Worm (Caenorhabditis elegans) whole organism, young adult: ENCODE results near the gene flp-27.

Source experiments
- B0019.2 ChIP-seq: fragments of 200-800 bp; sonication (Bioruptor generic); conservative IDR thresholded peaks from 2 replicates; pipeline ENCODE4 v1.3.6; 2022; ENCODE audit warnings: missing genetic modification reagents, missing genetic modification characterization, missing compliant biosample characterization
- B0336.3 ChIP-seq: fragments of 200-800 bp; sonication (Bioruptor generic); IDR thresholded peaks from 2 replicates; pipeline ENCODE4 v1.3.6; 2022; ENCODE audit warnings: missing genetic modification characterization, missing compliant biosample characterization
- D2030.7 ChIP-seq: fragments of 200-800 bp; sonication (Bioruptor generic); IDR thresholded peaks from 2 replicates; pipeline ENCODE4 v1.3.6; 2022; ENCODE audit warnings: missing genetic modification reagents, missing genetic modification characterization, missing compliant biosample characterization
- F23B12.7 ChIP-seq: sonication (generic microtip); optimal IDR thresholded peaks from 2 replicates; lab custom pipeline; 2017; ENCODE audit warnings: missing genetic modification characterization, mild to moderate bottlenecking, missing compliant biosample characterization, antibody characterized with exemption, moderate library complexity; ENCODE audit not compliant: insufficient read depth
- F49E8.2 ChIP-seq: sonication (generic microtip); optimal IDR thresholded peaks from 3 replicates; lab custom pipeline; 2017; ENCODE audit warnings: missing genetic modification characterization, mild to moderate bottlenecking, missing compliant biosample characterization, antibody characterized with exemption, moderate library complexity; ENCODE audit not compliant: insufficient read depth
- K11D2.4 ChIP-seq: fragments of 200-800 bp; sonication (Bioruptor generic); IDR thresholded peaks from 2 replicates; pipeline ENCODE4 v1.3.6; 2022; ENCODE audit warnings: missing genetic modification reagents, missing genetic modification characterization, missing compliant biosample characterization
- K12H6.12 ChIP-seq: fragments of 200-800 bp; sonication (Bioruptor generic); optimal IDR thresholded peaks from 2 replicates; lab custom pipeline; 2018; ENCODE audit warnings: mild to moderate bottlenecking, missing genetic modification characterization, missing compliant biosample characterization
- Y53G8AR.9 ChIP-seq: fragments of 200-800 bp; sonication (Bioruptor generic); conservative IDR thresholded peaks from 2 replicates; pipeline ENCODE4 v1.3.6; 2022; ENCODE audit warnings: missing genetic modification reagents, missing genetic modification characterization, missing compliant biosample characterization
- Y56A3A.18 ChIP-seq: fragments of 200-800 bp; sonication (Bioruptor generic); IDR thresholded peaks from 2 replicates; pipeline ENCODE4 v1.3.6; 2022; ENCODE audit warnings: missing genetic modification reagents, missing genetic modification characterization, missing compliant biosample characterization
- aptf-2 ChIP-seq: fragments of 200-800 bp; sonication (Bioruptor generic); conservative IDR thresholded peaks from 2 replicates; pipeline ENCODE4 v1.3.6; 2022; ENCODE audit warnings: missing genetic modification reagents, missing genetic modification characterization, missing compliant biosample characterization
- aptf-3 ChIP-seq: fragments of 200-800 bp; sonication (Bioruptor generic); IDR thresholded peaks from 2 replicates; pipeline ENCODE4 v1.3.6; 2022; ENCODE audit warnings: missing genetic modification characterization, missing compliant biosample characterization
- athp-1 ChIP-seq: sonication (generic microtip); optimal IDR thresholded peaks from 2 replicates; lab custom pipeline; 2017; ENCODE audit warnings: mild to moderate bottlenecking, missing genetic modification characterization, missing compliant biosample characterization
- attf-5 ChIP-seq: fragments of 200-800 bp; sonication (Bioruptor generic); optimal IDR thresholded peaks from 2 replicates; lab custom pipeline; 2018; ENCODE audit warnings: mild to moderate bottlenecking, missing genetic modification characterization, missing compliant biosample characterization
- cebp-1 ChIP-seq, 2 experiments: fragments of 200-800 bp in 1 of 2; sonication (Bioruptor generic) in 1 of 2; sonication (generic microtip) in 1 of 2; IDR thresholded peaks in 1 of 2; optimal IDR thresholded peaks in 1 of 2; 2 replicates each; pipeline versions ENCODE4 v1.3.6 to Lab custom; 2017 to 2022; ENCODE audit warnings: missing compliant biosample characterization in 2 of 2, missing genetic modification characterization in 2 of 2, mild to moderate bottlenecking in 1 of 2, missing genetic modification reagents in 1 of 2, moderate library complexity in 1 of 2
- dox-1 ChIP-seq: fragments of 200-800 bp; sonication (Bioruptor generic); IDR thresholded peaks from 2 replicates; pipeline ENCODE4 v1.3.6; 2022; ENCODE audit warnings: missing genetic modification reagents, missing genetic modification characterization, missing compliant biosample characterization
- egrh-3 ChIP-seq: fragments of 200-800 bp; sonication (Bioruptor generic); IDR thresholded peaks from 2 replicates; pipeline ENCODE4 v1.3.6; 2022; ENCODE audit warnings: missing genetic modification reagents, missing genetic modification characterization, missing compliant biosample characterization
- fkh-3 ChIP-seq: sonication (generic microtip); optimal IDR thresholded peaks from 2 replicates; lab custom pipeline; 2016; ENCODE audit warnings: mild to moderate bottlenecking, missing genetic modification characterization, missing compliant biosample characterization
- hlh-26 ChIP-seq: fragments of 200-800 bp; sonication (Bioruptor generic); conservative IDR thresholded peaks from 2 replicates; pipeline ENCODE4 v1.3.6; 2022; ENCODE audit warnings: missing genetic modification reagents, missing genetic modification characterization, missing compliant biosample characterization
- hmg-1.2 ChIP-seq: fragments of 200-800 bp; sonication (Bioruptor generic); IDR thresholded peaks from 2 replicates; pipeline ENCODE4 v1.3.6; 2022; ENCODE audit warnings: missing genetic modification reagents, missing genetic modification characterization, missing compliant biosample characterization
- hsf-1 ChIP-seq: fragments of 200-800 bp; sonication (Bioruptor generic); IDR thresholded peaks from 2 replicates; pipeline ENCODE4 v1.3.6; 2022; ENCODE audit warnings: missing genetic modification reagents, missing genetic modification characterization, missing compliant biosample characterization
- lag-1 ChIP-seq: fragments of 200-800 bp; sonication (Bioruptor generic); IDR thresholded peaks from 2 replicates; pipeline ENCODE4 v1.3.6; 2022; ENCODE audit warnings: missing genetic modification reagents, missing genetic modification characterization, missing compliant biosample characterization
- lin-35 ChIP-seq, 3 experiments: fragments of 150-350 bp in 2 of 3; sonication (generic microtip) in 1 of 3; optimal IDR thresholded peaks; 2 replicates each; lab custom pipeline; 2014 to 2018; ENCODE audit warnings: missing biosample characterization in 3 of 3, missing genetic modification characterization in 3 of 3, missing genetic modification reagents in 3 of 3
- lin-40 ChIP-seq: sonication (generic microtip); optimal IDR thresholded peaks from 2 replicates; lab custom pipeline; 2016; ENCODE audit warnings: missing genetic modification characterization, mild to moderate bottlenecking, missing compliant biosample characterization, missing genotype, missing genetic modification reagents
- madf-10 ChIP-seq: sonication (generic microtip); optimal IDR thresholded peaks from 2 replicates; lab custom pipeline; 2016; ENCODE audit warnings: mild to moderate bottlenecking, missing genetic modification characterization, missing compliant biosample characterization
- madf-6 ChIP-seq: fragments of 200-800 bp; sonication (Bioruptor generic); IDR thresholded peaks from 2 replicates; pipeline ENCODE4 v1.3.6; 2022; ENCODE audit warnings: missing genetic modification reagents, missing genetic modification characterization, missing compliant biosample characterization
- mes-4 ChIP-seq: sonication (generic microtip); optimal IDR thresholded peaks from 2 replicates; lab custom pipeline; 2016; ENCODE audit warnings: missing genotype, missing genetic modification characterization, missing compliant biosample characterization
- nfyb-1 ChIP-seq: fragments of 200-800 bp; sonication (Bioruptor generic); IDR thresholded peaks from 2 replicates; pipeline ENCODE4 v1.3.6; 2022; ENCODE audit warnings: missing genetic modification reagents, missing genetic modification characterization, missing compliant biosample characterization
- nhr-80 ChIP-seq: sonication (generic microtip); optimal IDR thresholded peaks from 2 replicates; lab custom pipeline; 2016; ENCODE audit warnings: missing genetic modification characterization, missing compliant biosample characterization
- nhr-90 ChIP-seq: sonication (generic microtip); optimal IDR thresholded peaks from 2 replicates; lab custom pipeline; 2016; ENCODE audit warnings: missing genotype, mild to moderate bottlenecking, missing genetic modification characterization, missing compliant biosample characterization
- pbrm-1 ChIP-seq: fragments of 200-800 bp; sonication (Bioruptor generic); IDR thresholded peaks from 2 replicates; pipeline ENCODE4 v1.3.6; 2022; ENCODE audit warnings: missing genetic modification reagents, missing genetic modification characterization, missing compliant biosample characterization
- repo-1 ChIP-seq: sonication (generic microtip); optimal IDR thresholded peaks from 2 replicates; lab custom pipeline; 2017; ENCODE audit warnings: mild to moderate bottlenecking, missing genetic modification characterization, missing compliant biosample characterization
- snpc-1.1 ChIP-seq: sonication (generic microtip); optimal IDR thresholded peaks from 2 replicates; lab custom pipeline; 2017; ENCODE audit warnings: missing genetic modification characterization, mild to moderate bottlenecking, missing compliant biosample characterization, antibody characterized with exemption, moderate library complexity, missing genotype, missing genetic modification reagents; ENCODE audit not compliant: insufficient read depth
- snpc-4 ChIP-seq, 5 experiments: fragments of 150-350 bp in 1 of 5; sonication (generic microtip) in 4 of 5; optimal IDR thresholded peaks; 2 replicates each; lab custom pipeline; 2014 to 2018; ENCODE audit warnings: missing genetic modification characterization in 5 of 5, missing biosample characterization in 3 of 5, antibody characterized with exemption in 2 of 5, mild to moderate bottlenecking in 2 of 5, missing compliant biosample characterization in 2 of 5, missing genotype in 2 of 5, moderate library complexity in 2 of 5, missing genetic modification reagents in 1 of 5
- tbp1 ChIP-seq: fragments of 200-800 bp; sonication (Bioruptor generic); optimal IDR thresholded peaks from 2 replicates; lab custom pipeline; 2018; ENCODE audit warnings: mild to moderate bottlenecking, missing genetic modification characterization, missing compliant biosample characterization
- tlf-1 ChIP-seq: fragments of 200-800 bp; sonication (Bioruptor generic); optimal IDR thresholded peaks from 2 replicates; lab custom pipeline; 2018; ENCODE audit warnings: mild to moderate bottlenecking, missing genetic modification characterization, missing compliant biosample characterization
- zim-3 ChIP-seq: sonication (generic microtip); optimal IDR thresholded peaks from 2 replicates; lab custom pipeline; 2017; ENCODE audit warnings: mild to moderate bottlenecking, missing genetic modification characterization, moderate library complexity, missing compliant biosample characterization
- ztf-18 ChIP-seq: sonication (generic microtip); optimal IDR thresholded peaks from 2 replicates; lab custom pipeline; 2016; ENCODE audit warnings: missing genotype, mild to moderate bottlenecking, missing genetic modification characterization, missing compliant biosample characterization

Gene flp-27

DNA sequence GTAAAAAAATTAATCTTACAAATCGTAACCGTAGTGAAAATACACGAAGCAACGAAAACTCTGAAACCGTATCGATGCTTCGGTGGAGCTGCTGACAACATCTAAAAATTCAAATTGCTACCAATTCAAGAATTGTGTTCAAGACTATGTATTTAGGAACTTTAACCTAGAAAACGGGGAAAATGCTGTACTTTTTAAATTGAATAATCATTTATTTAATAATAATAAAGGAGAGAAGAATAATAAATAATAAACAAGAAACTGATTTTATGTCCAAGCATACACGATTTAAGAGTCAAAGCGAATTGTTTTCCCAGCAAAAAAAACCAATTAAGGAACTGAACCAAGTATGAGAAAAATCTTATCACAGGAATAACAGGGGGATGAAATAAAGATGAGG is 11.2 kb upstream of the flp-27 start, which contains the start of gene C25H3.17 (continued):
- TF ChIP-seq mes-4 (tag; lab: Kevin White, UChicago) (no peak), hlh-26 (no peak), F49E8.2 (no peak)

DNA sequence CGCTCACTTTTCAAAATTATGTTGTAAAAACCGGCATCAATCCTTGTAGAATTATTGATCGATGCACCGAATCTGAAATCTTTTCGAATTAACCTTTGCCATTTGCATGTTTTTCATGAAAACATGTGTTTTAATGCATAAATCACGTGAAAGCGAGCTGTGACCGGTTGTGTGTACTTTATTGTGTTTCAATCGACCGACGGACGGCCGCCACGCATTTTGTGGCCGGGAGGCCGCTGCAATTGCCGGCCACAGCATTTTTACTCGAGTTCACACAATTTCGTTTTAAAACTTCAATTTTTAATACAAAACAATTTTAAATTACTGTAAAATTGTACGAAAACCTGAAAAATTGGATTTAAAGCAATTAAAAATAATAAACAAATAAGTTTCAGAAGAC is 8.2 kb downstream of the flp-27 start, which contains the start of gene C25H3.11:
TSS of gene C25H3.11 (minus strand) at position 82 of the 400 bp plus-strand sequence.
- TF ChIP-seq cebp-1 (GFP tag; IDR thresholded peaks at IDR 0.05; lab: Robert Waterston, UW) (no peak; the same call in 1 of the 2 replicates), cebp-1 (tag; optimal IDR thresholded peaks at IDR 0.05; lab: Kevin White, UChicago) (peak; percentile 63), Y53G8AR.9 (peak; percentile 29; the same call in 1 of the 2 replicates), K12H6.12 (tag; lab: Kevin White, UChicago) (peak; percentile 20), tlf-1 (GFP tag; lab: Kevin White, UChicago) (peak; percentile 21), repo-1 (peak; percentile 31), aptf-3 (GFP tag; lab: Robert Waterston, UW) (no peak), lin-40 (tag; lab: Kevin White, UChicago) (peak; percentile 6), aptf-2 (0 out of 2 replicates have a peak, but pooled peaks have one; percentile 28), zim-3 (no peak), snpc-4 (GFP tag; optimal IDR thresholded peaks at IDR 0.05; lab: Kevin White, UChicago) (no peak), snpc-4 (tag; optimal IDR thresholded peaks at IDR 0.05; lab: Kevin White, UChicago) (peak in 3 of 4 experiments; percentile 10 to 46 (median 33)), dox-1 (GFP tag; lab: Robert Waterston, UW) (peak; percentile 71), lin-35 (GFP tag; optimal IDR thresholded peaks at IDR 0.05; lab: Kevin White, UChicago) (peak in 1 of 3 experiments; percentile 2), nfyb-1 (GFP tag; lab: Robert Waterston, UW) (0 out of 2 replicates have a peak, but pooled peaks have one; percentile 37), attf-5 (GFP tag; lab: Kevin White, UChicago) (peak; percentile 79), F49E8.2 (no peak), athp-1 (peak; percentile 17), D2030.7 (GFP tag; lab: Robert Waterston, UW) (0 out of 2 replicates have a peak, but pooled peaks have one; percentile 21), nhr-80 (tag; lab: Kevin White, UChicago) (peak; percentile 61), pbrm-1 (GFP tag; lab: Robert Waterston, UW) (peak; percentile 7; the same call in 1 of the 2 replicates), B0019.2 (GFP tag; lab: Robert Waterston, UW) (no peak), tbp1 (GFP tag; lab: Kevin White, UChicago) (peak; percentile 41), ztf-18 (tag; lab: Kevin White, UChicago) (peak; percentile 15), Y56A3A.18 (GFP tag; lab: Robert Waterston, UW) (0 out of 2 replicates have a peak, but pooled peaks have one; percentile 53), hmg-1.2 (GFP tag; lab: Robert Waterston, UW) (0 out of 2 replicates have a peak, but pooled peaks have one; percentile 19), madf-6 (GFP tag; lab: Robert Waterston, UW) (peak; percentile 12; the same call in 1 of the 2 replicates), fkh-3 (tag; lab: Kevin White, UChicago) (no peak), nhr-90 (no peak), B0336.3 (peak; percentile 31), madf-10 (tag; lab: Kevin White, UChicago) (peak; percentile 10)

ce11 chrII:5691216-5691771 is 10.5 kb downstream of the flp-27 start, which contains the start of the genes ndub-5 and eif-2D:
Gene ndub-5 (minus strand): TSS chrII:5691353.
Gene eif-2D (plus strand): TSS chrII:5691721.
- TF ChIP-seq F23B12.7 (no peak), lag-1 (GFP tag; lab: Robert Waterston, UW) (no peak), snpc-4 (GFP tag; optimal IDR thresholded peaks at IDR 0.05; lab: Kevin White, UChicago) (no peak), snpc-4 (tag; optimal IDR thresholded peaks at IDR 0.05; lab: Kevin White, UChicago) (peak in 1 of 4 experiments; percentile 23), repo-1 (no peak), egrh-3 (GFP tag; lab: Robert Waterston, UW) (no peak), hsf-1 (no peak), K11D2.4 (GFP tag; lab: Robert Waterston, UW) (no peak), snpc-1.1 (tag; lab: Kevin White, UChicago) (peak; percentile 2)
- TF ChIP-seq, all 124 proteins: peak for 2
